Fruit fly (Drosophila melanogaster): ENCODE results near the gene CG7382.

CG7382 gene

DNA sequence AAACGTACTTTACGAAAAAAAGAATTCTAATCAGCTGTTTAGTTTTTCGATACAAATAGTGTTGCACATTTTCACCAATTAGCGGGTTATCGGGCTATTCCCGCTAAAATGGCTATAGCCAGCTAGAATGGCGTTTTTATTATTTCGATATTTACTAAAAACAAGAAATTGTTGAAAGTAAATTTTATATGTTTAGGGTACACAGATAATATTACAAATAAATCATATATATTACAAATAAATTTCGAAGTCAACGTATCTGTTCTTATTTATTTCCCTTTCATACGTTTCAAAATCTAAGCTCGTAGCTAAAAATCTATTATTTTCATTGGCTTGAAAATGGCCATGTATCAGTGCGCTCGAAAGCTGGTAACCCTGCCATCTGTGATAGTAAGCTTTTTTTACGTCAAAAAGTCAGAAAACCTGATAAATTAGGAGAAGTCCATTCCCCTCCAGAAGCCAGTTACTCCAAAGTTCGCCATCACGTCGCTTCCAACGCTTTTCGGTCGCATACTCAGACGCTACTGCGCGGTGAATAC, at the start of gene CG7382, which contains the start of gene cl (continued):
- TF ChIP-seq CkIIα-i1 (GFP tag; IDR thresholded peaks at IDR 0.05) (no peak), Abd-B (GFP tag; optimal IDR thresholded peaks at IDR 0.05) (peak; percentile 81), CG8290 (GFP tag; optimal IDR thresholded peaks at IDR 0.05) (peak; percentile 46), CG8290 (tag; optimal IDR thresholded peaks at IDR 0.05) (no peak), fru (optimal IDR thresholded peaks at IDR 0.05) (no peak), vfl (GFP tag; optimal IDR thresholded peaks at IDR 0.05) (no peak), gcm (GFP tag; optimal IDR thresholded peaks at IDR 0.05) (no peak), CG14965 (GFP tag; optimal IDR thresholded peaks at IDR 0.05; ENCODE audit: borderline replicate concordance) (no peak), tup (GFP tag; optimal IDR thresholded peaks at IDR 0.05) (no peak), ash1 (GFP tag; optimal IDR thresholded peaks at IDR 0.05) (no peak), CG32532 (GFP tag; IDR thresholded peaks at IDR 0.05) (0 out of 2 replicates have a peak, but pooled peaks have one; percentile 30), nerfin-1 (tag; optimal IDR thresholded peaks at IDR 0.05) (peak; percentile 46), CG11695 (GFP tag; IDR thresholded peaks at IDR 0.05) (no peak), CG6654 (GFP tag; optimal IDR thresholded peaks at IDR 0.05) (no peak), CG2875 (GFP tag; optimal IDR thresholded peaks at IDR 0.05) (no peak), CG17361 (GFP tag; IDR thresholded peaks at IDR 0.05) (peak; percentile 68), pan (optimal IDR thresholded peaks at IDR 0.05) (no peak), pan (GFP tag; optimal IDR thresholded peaks at IDR 0.05 in 1 of 2, IDR thresholded peaks at IDR 0.05 in 1 of 2) (peak in 1 of 2 experiments; percentile 18), Optix (GFP tag; IDR thresholded peaks at IDR 0.05) (no peak), pho (GFP tag; optimal IDR thresholded peaks at IDR 0.05) (no peak), trem (tag; optimal IDR thresholded peaks at IDR 0.05) (peak; percentile 30), sens-2 (GFP tag; IDR thresholded peaks at IDR 0.05) (no peak), aop (GFP tag; IDR thresholded peaks at IDR 0.05) (no peak), HHEX (GFP tag; optimal IDR thresholded peaks at IDR 0.05) (no peak), ro (GFP tag; IDR thresholded peaks at IDR 0.05) (no peak), bcd (GFP tag; optimal IDR thresholded peaks at IDR 0.05) (peak; percentile 44), Eip74EF (GFP tag; optimal IDR thresholded peaks at IDR 0.05) (no peak), Xrp1 (GFP tag; IDR thresholded peaks at IDR 0.05) (no peak), CHES-1-like (GFP tag; optimal IDR thresholded peaks at IDR 0.05) (no peak), hkb (optimal IDR thresholded peaks at IDR 0.05) (peak; percentile 85), hkb (GFP tag; IDR thresholded peaks at IDR 0.05) (no peak), hth (optimal IDR thresholded peaks at IDR 0.05) (no peak), fd102C (GFP tag; optimal IDR thresholded peaks at IDR 0.05) (no peak), gt (GFP tag; IDR thresholded peaks at IDR 0.05) (no peak), CG1603 (tag; optimal IDR thresholded peaks at IDR 0.05) (no peak), CG1602 (GFP tag; optimal IDR thresholded peaks at IDR 0.05) (peak; percentile 12), Sox100B (GFP tag; optimal IDR thresholded peaks at IDR 0.05) (peak; percentile 36), sc (optimal IDR thresholded peaks at IDR 0.05) (no peak), sc (GFP tag; optimal IDR thresholded peaks at IDR 0.05) (no peak), CG6254 (GFP tag; optimal IDR thresholded peaks at IDR 0.05) (no peak), CG15696 (tag; optimal IDR thresholded peaks at IDR 0.05) (peak; percentile 33), D (optimal IDR thresholded peaks at IDR 0.05) (no peak), D (GFP tag; optimal IDR thresholded peaks at IDR 0.05) (no peak), CoRest (tag; optimal IDR thresholded peaks at IDR 0.05) (peak; percentile 76), chinmo (GFP tag; IDR thresholded peaks at IDR 0.05; ENCODE audit: partially characterized antibody) (no peak), Mes4 (GFP tag; optimal IDR thresholded peaks at IDR 0.05) (no peak), CG10565 (GFP tag; optimal IDR thresholded peaks at IDR 0.05) (no peak), sd (tag; optimal IDR thresholded peaks at IDR 0.05) (peak; percentile 59), CG5953 (GFP tag; IDR thresholded peaks at IDR 0.05) (no peak), CG11456 (GFP tag; IDR thresholded peaks at IDR 0.05) (no peak), tll (GFP tag; optimal IDR thresholded peaks at IDR 0.05) (peak; percentile 21 to 53), CG7372 (GFP tag; IDR thresholded peaks at IDR 0.05) (no peak), Gsc (GFP tag; IDR thresholded peaks at IDR 0.05) (no peak)

Measured in whole organism, embryonic.